Worm (Caenorhabditis elegans) whole organism, L2 larva: ENCODE results near the gene rom-1.

ENCODE experiments used
- egl-27 ChIP-seq: sonication (generic microtip); optimal IDR thresholded peaks from 3 replicates; lab custom pipeline; 2017; ENCODE audit warnings: missing biosample characterization, missing genetic modification reagents, missing genetic modification characterization
- nhr-11 ChIP-seq: fragments of 150-350 bp; optimal IDR thresholded peaks from 2 replicates; lab custom pipeline; 2014; ENCODE audit warnings: missing biosample characterization, missing genetic modification characterization
- nhr-25 ChIP-seq: fragments of 150-350 bp; sonication (generic microtip); optimal IDR thresholded peaks from 3 replicates; lab custom pipeline; 2014; ENCODE audit warnings: missing biosample characterization, missing genetic modification characterization

DNA sequence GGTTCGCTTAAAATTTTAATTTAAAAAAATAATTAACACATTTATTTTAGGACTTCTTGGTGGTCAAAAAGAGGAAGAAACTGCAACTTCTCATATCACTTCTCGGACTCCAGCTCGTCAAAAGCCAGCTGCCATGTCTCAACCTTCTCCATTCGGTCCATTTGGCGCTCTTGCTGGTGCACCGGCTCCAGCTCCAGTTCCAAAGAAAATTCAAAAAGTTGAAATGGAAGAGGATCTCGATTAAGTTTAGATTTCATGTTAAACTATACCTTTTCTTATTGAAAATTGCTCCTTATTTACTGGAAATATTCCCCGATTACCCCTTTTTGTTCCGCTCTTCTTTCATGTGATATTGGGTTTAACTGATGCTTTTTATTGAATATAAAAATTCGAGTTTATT is 6.7 kb downstream of the rom-1 start:
- no peak for TF ChIP-seq egl-27 (tag; lab: Kevin White, UChicago)
- no peak for TF ChIP-seq nhr-11 (tag; lab: Kevin White, UChicago)
- TF ChIP-seq nhr-25 (tag; lab: Kevin White, UChicago), result no peak
